Worm (Caenorhabditis elegans): ENCODE results near the gene F53B7.4.

- no peak for TF ChIP-seq unc-86 (tag; optimal IDR thresholded peaks at IDR 0.05)
- TF ChIP-seq hlh-4 (tag; optimal IDR thresholded peaks at IDR 0.05) = no peak
- no peak for TF ChIP-seq zag-1 (tag; optimal IDR thresholded peaks at IDR 0.05)
- TF ChIP-seq ztf-4 (tag; optimal IDR thresholded peaks at IDR 0.05) = no peak
- no peak for TF ChIP-seq fkh-10 (GFP tag; optimal IDR thresholded peaks at IDR 0.05)
- TF ChIP-seq sox-4 (tag; optimal IDR thresholded peaks at IDR 0.05) = no peak
- TF ChIP-seq vab-15 (tag; optimal IDR thresholded peaks at IDR 0.05) = no peak
- TF ChIP-seq nhr-11 (tag; optimal IDR thresholded peaks at IDR 0.05) = no peak
- no peak for TF ChIP-seq aly-2 (tag; optimal IDR thresholded peaks at IDR 0.05)
- TF ChIP-seq nhr-237 (tag; optimal IDR thresholded peaks at IDR 0.05) = no peak
- no peak for TF ChIP-seq snpc-4 (tag; optimal IDR thresholded peaks at IDR 0.05)
- no peak for TF ChIP-seq ama-1 (optimal IDR thresholded peaks at IDR 0.05)
- TF ChIP-seq ces-1 (GFP tag; optimal IDR thresholded peaks at IDR 0.05) = no peak
- TF ChIP-seq egl-27 (tag; optimal IDR thresholded peaks at IDR 0.05) = no peak
These were observed 46.3 kb upstream of the F53B7.4 start, which contains the start of gene srh-74 for ce11 chrV:11048678-11049077.

Data from whole organism, L1 larva.